Worm (Caenorhabditis elegans) whole organism, late embryonic: Measurements from ENCODE around the gene ran-3.

ENCODE experiments used
- C08G9.2 ChIP-seq: sonication (generic microtip); optimal IDR thresholded peaks from 2 replicates; lab custom pipeline; 2016; ENCODE audit warnings: mild to moderate bottlenecking, missing genetic modification characterization, moderate library complexity, missing compliant biosample characterization
- C38D4.7 ChIP-seq: fragments of 200-800 bp; sonication (Bioruptor generic); optimal IDR thresholded peaks from 2 replicates; lab custom pipeline; 2018; ENCODE audit warnings: mild to moderate bottlenecking, missing genetic modification characterization, moderate library complexity, missing compliant biosample characterization
- F13H6.1 ChIP-seq: sonication (generic microtip); optimal IDR thresholded peaks from 2 replicates; lab custom pipeline; 2016; ENCODE audit warnings: missing genetic modification characterization, missing compliant biosample characterization
- K02D7.2 ChIP-seq: sonication (generic microtip); optimal IDR thresholded peaks from 2 replicates; lab custom pipeline; 2017; ENCODE audit warnings: mild to moderate bottlenecking, missing genetic modification characterization, missing compliant biosample characterization
- K09A11.1 ChIP-seq: sonication (generic microtip); optimal IDR thresholded peaks from 2 replicates; lab custom pipeline; 2017; ENCODE audit warnings: antibody characterized with exemption, mild to moderate bottlenecking, missing genetic modification characterization, missing compliant biosample characterization; ENCODE audit not compliant: insufficient read depth
- T23F11.4 ChIP-seq: fragments of 200-800 bp; sonication (Bioruptor generic); optimal IDR thresholded peaks from 2 replicates; lab custom pipeline; 2018; ENCODE audit warnings: mild to moderate bottlenecking, missing genetic modification characterization, missing compliant biosample characterization
- Y22D7AL.16 ChIP-seq: sonication (generic microtip); optimal IDR thresholded peaks from 2 replicates; lab custom pipeline; 2016; ENCODE audit warnings: missing genetic modification characterization, missing compliant biosample characterization
- ama-1 ChIP-seq: fragments of 150-350 bp; optimal IDR thresholded peaks from 2 replicates; lab custom pipeline; 2014
- ceh-14 ChIP-seq: sonication (generic microtip); optimal IDR thresholded peaks from 2 replicates; lab custom pipeline; 2016; ENCODE audit warnings: missing genotype, missing genetic modification characterization, missing compliant biosample characterization
- ceh-19 ChIP-seq: fragments of 200-800 bp; sonication (Bioruptor generic); optimal IDR thresholded peaks from 2 replicates; lab custom pipeline; 2018; ENCODE audit warnings: mild to moderate bottlenecking, missing genetic modification characterization, missing compliant biosample characterization
- ceh-2 ChIP-seq: sonication (generic microtip); optimal IDR thresholded peaks from 2 replicates; lab custom pipeline; 2016; ENCODE audit warnings: missing genotype, missing genetic modification characterization, missing compliant biosample characterization
- ceh-30 ChIP-seq: fragments of 150-350 bp; optimal IDR thresholded peaks from 2 replicates; lab custom pipeline; 2014; ENCODE audit warnings: missing biosample characterization, missing genetic modification characterization
- ceh-31 ChIP-seq: sonication (generic microtip); optimal IDR thresholded peaks from 2 replicates; lab custom pipeline; 2016; ENCODE audit warnings: missing genetic modification characterization, missing compliant biosample characterization
- ceh-45 ChIP-seq: fragments of 200-800 bp; sonication (Bioruptor generic); IDR thresholded peaks from 2 replicates; pipeline ENCODE4 v1.3.6; 2022; ENCODE audit warnings: missing genetic modification reagents, missing genetic modification characterization, missing compliant biosample characterization
- ceh-48 ChIP-seq: sonication (generic microtip); optimal IDR thresholded peaks from 2 replicates; lab custom pipeline; 2016; ENCODE audit warnings: missing genetic modification characterization, inconsistent platforms, missing compliant biosample characterization
- ceh-9 ChIP-seq: sonication (generic microtip); optimal IDR thresholded peaks from 2 replicates; lab custom pipeline; 2016; ENCODE audit warnings: mild to moderate bottlenecking, missing genetic modification characterization, inconsistent platforms, missing compliant biosample characterization
- che-1 ChIP-seq: sonication (generic microtip); optimal IDR thresholded peaks from 2 replicates; lab custom pipeline; 2016; ENCODE audit warnings: mild to moderate bottlenecking, missing genetic modification characterization, missing compliant biosample characterization
- dve-1 ChIP-seq: sonication (generic microtip); optimal IDR thresholded peaks from 2 replicates; lab custom pipeline; 2017; ENCODE audit warnings: antibody characterized with exemption, mild to moderate bottlenecking, missing genetic modification characterization, missing compliant biosample characterization
- elt-4 ChIP-seq: sonication (generic microtip); optimal IDR thresholded peaks from 2 replicates; lab custom pipeline; 2016; ENCODE audit warnings: missing genetic modification characterization, missing compliant biosample characterization
- ets-4 ChIP-seq: sonication (generic microtip); optimal IDR thresholded peaks from 2 replicates; lab custom pipeline; 2016; ENCODE audit warnings: missing genetic modification characterization, missing compliant biosample characterization
- eyg-1 ChIP-seq: sonication (generic microtip); optimal IDR thresholded peaks from 2 replicates; lab custom pipeline; 2016; ENCODE audit warnings: missing genotype, missing genetic modification characterization, missing compliant biosample characterization
- fax-1 ChIP-seq: sonication (generic microtip); optimal IDR thresholded peaks from 2 replicates; lab custom pipeline; 2016; ENCODE audit warnings: missing genotype, missing genetic modification characterization, missing compliant biosample characterization
- fkh-10 ChIP-seq: fragments of 150-350 bp; optimal IDR thresholded peaks from 2 replicates; lab custom pipeline; 2014; ENCODE audit warnings: missing biosample characterization, missing genetic modification reagents, missing genetic modification characterization
- gmeb-2 ChIP-seq: sonication (generic microtip); optimal IDR thresholded peaks from 2 replicates; lab custom pipeline; 2016; ENCODE audit warnings: missing genetic modification characterization, inconsistent platforms, missing compliant biosample characterization
- hlh-13 ChIP-seq: fragments of 200-800 bp; sonication (Bioruptor generic); optimal IDR thresholded peaks from 2 replicates; lab custom pipeline; 2018; ENCODE audit warnings: mild to moderate bottlenecking, missing genetic modification characterization, missing compliant biosample characterization
- hlh-15 ChIP-seq: sonication (generic microtip); optimal IDR thresholded peaks from 2 replicates; lab custom pipeline; 2016; ENCODE audit warnings: missing genetic modification characterization, missing compliant biosample characterization
- hlh-30 ChIP-seq: sonication (generic microtip); optimal IDR thresholded peaks from 2 replicates; lab custom pipeline; 2017; ENCODE audit warnings: antibody characterized with exemption, missing genetic modification characterization, missing compliant biosample characterization; ENCODE audit not compliant: insufficient read depth
- hlh-6 ChIP-seq: sonication (generic microtip); optimal IDR thresholded peaks from 2 replicates; lab custom pipeline; 2016; ENCODE audit warnings: missing genotype, missing genetic modification characterization, missing compliant biosample characterization
- hlh-8 ChIP-seq: sonication (generic microtip); optimal IDR thresholded peaks from 2 replicates; lab custom pipeline; 2016; ENCODE audit warnings: missing genotype, missing genetic modification characterization, missing compliant biosample characterization
- lim-6 ChIP-seq: sonication (generic microtip); optimal IDR thresholded peaks from 2 replicates; lab custom pipeline; 2016; ENCODE audit warnings: missing genetic modification characterization, missing compliant biosample characterization
- lin-11 ChIP-seq: fragments of 200-800 bp; sonication (Bioruptor generic); optimal IDR thresholded peaks from 2 replicates; lab custom pipeline; 2018; ENCODE audit warnings: mild to moderate bottlenecking, missing genetic modification characterization, missing compliant biosample characterization
- madf-2 ChIP-seq: sonication (generic microtip); optimal IDR thresholded peaks from 2 replicates; lab custom pipeline; 2017; ENCODE audit warnings: missing genetic modification characterization, missing compliant biosample characterization
- mec-3 ChIP-seq: sonication (generic microtip); optimal IDR thresholded peaks from 2 replicates; lab custom pipeline; 2016; ENCODE audit warnings: borderline replicate concordance, missing genetic modification characterization, missing compliant biosample characterization
- npax-4 ChIP-seq: sonication (generic microtip); optimal IDR thresholded peaks from 2 replicates; lab custom pipeline; 2016; ENCODE audit warnings: missing genetic modification characterization, missing compliant biosample characterization
- odd-2 ChIP-seq: sonication (generic microtip); optimal IDR thresholded peaks from 2 replicates; lab custom pipeline; 2017; ENCODE audit warnings: antibody characterized with exemption, mild to moderate bottlenecking, missing genetic modification characterization, missing compliant biosample characterization
- pag-3 ChIP-seq: sonication (generic microtip); optimal IDR thresholded peaks from 2 replicates; lab custom pipeline; 2016; ENCODE audit warnings: missing compliant biosample characterization, missing genetic modification characterization, borderline replicate concordance
- pat-9 ChIP-seq: fragments of 200-800 bp; sonication (Bioruptor generic); optimal IDR thresholded peaks from 2 replicates; lab custom pipeline; 2018; ENCODE audit warnings: mild to moderate bottlenecking, missing genetic modification characterization, moderate library complexity, missing compliant biosample characterization
- pax-1 ChIP-seq: fragments of 150-350 bp; optimal IDR thresholded peaks from 2 replicates; lab custom pipeline; 2014; ENCODE audit warnings: missing biosample characterization, missing genetic modification characterization
- pha-2 ChIP-seq: sonication (generic microtip); optimal IDR thresholded peaks from 2 replicates; lab custom pipeline; 2017; ENCODE audit warnings: mild to moderate bottlenecking, missing genetic modification characterization, missing compliant biosample characterization
- ref-2 ChIP-seq: sonication (generic microtip); optimal IDR thresholded peaks from 2 replicates; lab custom pipeline; 2016; ENCODE audit warnings: missing genetic modification characterization, missing compliant biosample characterization
- rnt-1 ChIP-seq: sonication (generic microtip); optimal IDR thresholded peaks from 2 replicates; lab custom pipeline; 2016; ENCODE audit warnings: missing genetic modification characterization, missing compliant biosample characterization
- sdc-2 ChIP-seq: sonication (generic microtip); optimal IDR thresholded peaks from 2 replicates; lab custom pipeline; 2016; ENCODE audit warnings: missing genotype, missing genetic modification characterization, missing compliant biosample characterization
- sox-2 ChIP-seq: fragments of 200-800 bp; sonication (Bioruptor generic); IDR thresholded peaks from 2 replicates; pipeline ENCODE4 v1.3.6; 2022; ENCODE audit warnings: missing genetic modification reagents, missing genetic modification characterization, missing compliant biosample characterization
- syd-9 ChIP-seq: sonication (generic microtip); optimal IDR thresholded peaks from 2 replicates; lab custom pipeline; 2016; ENCODE audit warnings: mild to moderate bottlenecking, missing genetic modification characterization, moderate library complexity, missing compliant biosample characterization
- tbx-7 ChIP-seq: sonication (generic microtip); optimal IDR thresholded peaks from 2 replicates; lab custom pipeline; 2016; ENCODE audit warnings: missing genotype, missing genetic modification characterization, missing compliant biosample characterization
- ttx-3 ChIP-seq: sonication (generic microtip); optimal IDR thresholded peaks from 2 replicates; lab custom pipeline; 2016; ENCODE audit warnings: missing genetic modification reagents, missing genetic modification characterization, missing compliant biosample characterization
- unc-42 ChIP-seq: sonication (generic microtip); optimal IDR thresholded peaks from 2 replicates; lab custom pipeline; 2016; ENCODE audit warnings: missing genotype, missing genetic modification characterization, missing compliant biosample characterization
- unc-55 ChIP-seq: sonication (generic microtip); optimal IDR thresholded peaks from 2 replicates; lab custom pipeline; 2017; ENCODE audit warnings: missing biosample characterization, missing genetic modification reagents, missing genetic modification characterization

The ran-3 gene

DNA sequence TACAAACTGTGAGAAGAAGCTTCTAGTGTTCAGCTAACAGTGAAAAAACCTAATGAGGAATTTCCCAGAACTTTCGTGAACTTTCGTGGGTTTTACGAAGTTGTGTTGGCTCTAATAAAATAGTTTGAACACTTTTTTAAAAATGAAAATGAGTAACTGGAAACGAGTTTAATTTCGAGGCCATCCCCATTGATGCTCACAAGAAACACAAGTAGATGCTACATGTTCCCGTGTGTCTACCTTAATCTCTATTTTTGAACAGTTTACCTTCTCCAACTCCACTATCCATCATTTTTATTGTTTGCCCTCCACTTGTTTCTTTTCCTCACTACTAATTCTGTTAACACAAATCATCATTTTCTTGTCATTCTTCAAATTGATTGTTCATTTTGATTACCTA lies 8.8 kb upstream of the ran-3 start, which contains the start of gene C26D10.7:
TSS of gene C26D10.7 (plus strand) at position 301 of the 400 bp plus-strand sequence.
- TF ChIP-seq madf-2 (tag; lab: Kevin White, UChicago): no peak
- TF ChIP-seq hlh-6: no peak
- no peak for TF ChIP-seq rnt-1 (tag; lab: Kevin White, UChicago)
- no peak for TF ChIP-seq fkh-10
- no peak for TF ChIP-seq ceh-45 (GFP tag; lab: Robert Waterston, UW)
- no peak for TF ChIP-seq hlh-15
- no peak for TF ChIP-seq pag-3 (tag; lab: Kevin White, UChicago)
- no peak for TF ChIP-seq syd-9 (tag; lab: Kevin White, UChicago)
- TF ChIP-seq tbx-7 (tag; lab: Kevin White, UChicago): no peak
- no peak for TF ChIP-seq ets-4 (tag; lab: Kevin White, UChicago)
- no peak for TF ChIP-seq ttx-3 (tag; lab: Kevin White, UChicago)

DNA sequence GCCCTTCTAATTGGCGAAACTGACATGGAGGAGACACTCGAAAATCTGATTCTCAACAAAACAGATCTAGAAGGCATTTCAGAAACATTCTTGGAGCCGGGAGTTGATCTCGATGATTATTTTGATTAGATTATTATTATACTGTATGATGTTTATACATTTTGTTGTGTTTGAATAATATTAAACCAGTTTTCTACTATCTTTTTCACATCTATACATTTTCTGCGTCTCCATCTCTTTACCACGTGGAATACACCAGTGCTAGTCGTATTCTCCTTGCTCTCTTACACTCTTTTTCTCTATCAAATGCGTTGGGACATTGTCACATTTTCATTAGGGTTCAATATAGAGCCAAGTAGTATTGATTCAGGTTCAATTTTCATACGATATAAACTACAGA lies 4.6 kb upstream of the ran-3 start, which contains the start of gene C26D10.4:
TSS of gene C26D10.4 (plus strand) at position 301 of the 400 bp plus-strand sequence.
- TF ChIP-seq odd-2 (no peak), dve-1 (tag; lab: Kevin White, UChicago) (no peak), ceh-30 (tag; lab: Kevin White, UChicago) (no peak), pax-1 (tag; lab: Kevin White, UChicago) (no peak), ceh-48 (no peak), lim-6 (tag; lab: Kevin White, UChicago) (no peak), eyg-1 (tag; lab: Kevin White, UChicago) (no peak), ceh-19 (GFP tag; lab: Kevin White, UChicago) (no peak), fkh-10 (no peak), che-1 (tag; lab: Kevin White, UChicago) (no peak), mec-3 (tag; lab: Kevin White, UChicago) (no peak), sdc-2 (no peak), lin-11 (no peak), gmeb-2 (tag; lab: Kevin White, UChicago) (no peak), ceh-9 (tag; lab: Kevin White, UChicago) (no peak), elt-4 (tag; lab: Kevin White, UChicago) (no peak), pha-2 (tag; lab: Kevin White, UChicago) (no peak), hlh-30 (tag; lab: Kevin White, UChicago) (no peak), fax-1 (no peak)

DNA sequence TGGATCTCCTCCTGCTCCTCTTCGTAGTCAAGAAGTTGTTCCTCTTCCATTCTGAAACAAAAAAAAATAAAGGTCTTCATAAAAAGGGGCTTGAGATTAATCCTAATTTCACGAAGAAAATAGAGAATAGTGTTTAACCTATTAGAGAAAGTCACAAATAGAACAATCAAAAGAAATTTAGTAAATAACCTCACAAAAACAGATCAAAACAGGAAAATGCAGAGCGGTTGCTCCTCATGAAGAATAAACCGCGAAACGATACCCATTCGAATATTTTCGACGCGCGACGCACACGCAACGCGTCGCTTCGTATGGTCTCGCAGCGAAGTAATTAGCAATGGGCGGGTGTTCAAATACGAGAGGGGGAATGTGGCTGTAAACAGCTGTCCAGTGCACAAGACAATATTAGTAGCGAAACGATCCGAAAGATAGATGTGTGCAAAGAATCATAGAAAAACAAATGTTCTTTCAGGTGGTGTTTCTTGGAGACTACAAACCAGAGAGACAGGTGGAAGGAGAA lies 4.0 kb upstream of the ran-3 start, which contains the start of gene hel-1:
TSS of gene hel-1 (minus strand) at position 51 of the 520 bp plus-strand sequence.
- TF ChIP-seq C38D4.7 (GFP tag; lab: Kevin White, UChicago): no peak
- peak; percentile 56 for TF ChIP-seq ceh-2 (tag; lab: Kevin White, UChicago)
- no peak for TF ChIP-seq unc-55
- no peak for TF ChIP-seq mec-3 (tag; lab: Kevin White, UChicago)
- TF ChIP-seq T23F11.4 (GFP tag; lab: Kevin White, UChicago): peak; percentile 16
- TF ChIP-seq hlh-13 (GFP tag; lab: Kevin White, UChicago): no peak
- peak; percentile 90 for TF ChIP-seq ceh-31 (tag; lab: Kevin White, UChicago)
- TF ChIP-seq unc-42 (tag; lab: Kevin White, UChicago): peak; percentile 88
- TF ChIP-seq syd-9 (tag; lab: Kevin White, UChicago): no peak
- peak; percentile 30 for TF ChIP-seq madf-2 (tag; lab: Kevin White, UChicago)
- peak; percentile 3 for TF ChIP-seq C08G9.2 (tag; lab: Kevin White, UChicago)
- TF ChIP-seq hlh-6: no peak
- no peak for TF ChIP-seq ama-1 (lab: Kevin White, UChicago)
- TF ChIP-seq sox-2 (GFP tag; lab: Robert Waterston, UW): no peak
- no peak for TF ChIP-seq elt-4 (tag; lab: Kevin White, UChicago)
- peak; percentile 39 for TF ChIP-seq hlh-8 (tag; lab: Kevin White, UChicago)
- no peak for TF ChIP-seq hlh-30 (tag; lab: Kevin White, UChicago)
- TF ChIP-seq ref-2 (tag; lab: Kevin White, UChicago): peak; percentile 71
- no peak for TF ChIP-seq K09A11.1 (tag; lab: Kevin White, UChicago)
- no peak for TF ChIP-seq npax-4
- no peak for TF ChIP-seq Y22D7AL.16 (tag; lab: Kevin White, UChicago)
- TF ChIP-seq K02D7.2 (tag; lab: Kevin White, UChicago): no peak
- TF ChIP-seq rnt-1 (tag; lab: Kevin White, UChicago): peak; percentile 89
- no peak for TF ChIP-seq F13H6.1 (tag; lab: Kevin White, UChicago)
- TF ChIP-seq fkh-10: no peak
- peak; percentile 29 for TF ChIP-seq ets-4 (tag; lab: Kevin White, UChicago)
- TF ChIP-seq ceh-45 (GFP tag; lab: Robert Waterston, UW): no peak
- TF ChIP-seq ttx-3 (tag; lab: Kevin White, UChicago): no peak
- no peak for TF ChIP-seq ceh-14 (tag; lab: Kevin White, UChicago)
- no peak for TF ChIP-seq pax-1 (tag; lab: Kevin White, UChicago)
- no peak for TF ChIP-seq pat-9 (tag; lab: Kevin White, UChicago)
